Worm (Caenorhabditis elegans) whole organism, young adult: ENCODE results near the gene K09C6.8.

ENCODE experiments used
- F39B2.1 ChIP-seq: fragments of 200-800 bp; sonication (Bioruptor generic); IDR thresholded peaks from 2 replicates; pipeline ENCODE4 v1.3.6; 2022; ENCODE audit warnings: missing genetic modification reagents, missing genetic modification characterization, missing compliant biosample characterization
- him-1 ChIP-seq: sonication (generic microtip); optimal IDR thresholded peaks from 2 replicates; lab custom pipeline; 2016; ENCODE audit warnings: missing genotype, missing genetic modification reagents, missing genetic modification characterization, missing compliant biosample characterization
- lsl-1 ChIP-seq: fragments of 200-800 bp; sonication (Bioruptor generic); optimal IDR thresholded peaks from 2 replicates; lab custom pipeline; 2018; ENCODE audit warnings: mild to moderate bottlenecking, missing genetic modification characterization, moderate library complexity, missing compliant biosample characterization
- ztf-22 ChIP-seq: fragments of 200-800 bp; sonication (Bioruptor generic); optimal IDR thresholded peaks from 2 replicates; lab custom pipeline; 2018; ENCODE audit warnings: mild to moderate bottlenecking, missing genetic modification characterization, moderate library complexity, missing compliant biosample characterization

DNA sequence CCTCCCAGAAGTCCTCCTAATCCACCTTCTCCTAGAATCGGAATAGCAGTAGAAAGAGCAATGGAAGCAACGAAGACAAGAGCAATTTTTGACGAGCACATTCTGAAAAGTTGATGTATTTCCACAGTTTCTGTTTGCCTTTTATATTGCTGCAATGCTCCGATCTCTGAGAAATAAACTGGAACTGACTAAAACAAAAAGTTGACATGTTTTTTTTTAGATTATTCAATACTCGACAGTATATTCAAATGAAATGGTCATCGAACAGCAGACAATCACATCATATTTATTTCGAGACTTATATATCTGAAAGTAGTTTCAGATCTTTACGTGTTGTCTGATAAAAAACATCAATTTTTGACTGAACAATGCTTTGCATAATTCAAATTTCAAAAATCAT, 47.4 kb upstream of the K09C6.8 start, which contains the start of gene srlf-21:
- TF ChIP-seq F39B2.1 (GFP tag; lab: Robert Waterston, UW) (no peak), him-1 (tag; lab: Kevin White, UChicago) (no peak), lsl-1 (GFP tag; lab: Kevin White, UChicago) (no peak), ztf-22 (GFP tag; lab: Kevin White, UChicago) (no peak)
